Worm (Caenorhabditis elegans) whole organism, late embryonic: ENCODE measurements around the gene cya-1.

Source experiments
- C38D4.7 ChIP-seq: fragments of 200-800 bp; sonication (Bioruptor generic); optimal IDR thresholded peaks from 2 replicates; lab custom pipeline; 2018; ENCODE audit warnings: mild to moderate bottlenecking, missing genetic modification characterization, moderate library complexity, missing compliant biosample characterization
- F13H6.1 ChIP-seq: sonication (generic microtip); optimal IDR thresholded peaks from 2 replicates; lab custom pipeline; 2016; ENCODE audit warnings: missing genetic modification characterization, missing compliant biosample characterization
- T23F11.4 ChIP-seq: fragments of 200-800 bp; sonication (Bioruptor generic); optimal IDR thresholded peaks from 2 replicates; lab custom pipeline; 2018; ENCODE audit warnings: mild to moderate bottlenecking, missing genetic modification characterization, missing compliant biosample characterization
- ahr-1 ChIP-seq: sonication (generic microtip); optimal IDR thresholded peaks from 2 replicates; lab custom pipeline; 2016; ENCODE audit warnings: missing genetic modification characterization, missing compliant biosample characterization
- ceh-14 ChIP-seq: sonication (generic microtip); optimal IDR thresholded peaks from 2 replicates; lab custom pipeline; 2016; ENCODE audit warnings: missing genotype, missing genetic modification characterization, missing compliant biosample characterization
- ceh-18 ChIP-seq: sonication (generic microtip); optimal IDR thresholded peaks from 2 replicates; lab custom pipeline; 2016; ENCODE audit warnings: missing genetic modification characterization, missing compliant biosample characterization
- ceh-19 ChIP-seq: fragments of 200-800 bp; sonication (Bioruptor generic); optimal IDR thresholded peaks from 2 replicates; lab custom pipeline; 2018; ENCODE audit warnings: mild to moderate bottlenecking, missing genetic modification characterization, missing compliant biosample characterization
- ceh-22 ChIP-seq: sonication (generic microtip); optimal IDR thresholded peaks from 2 replicates; lab custom pipeline; 2017; ENCODE audit warnings: missing biosample characterization, missing genetic modification characterization
- ceh-24 ChIP-seq: sonication (generic microtip); optimal IDR thresholded peaks from 2 replicates; lab custom pipeline; 2016; ENCODE audit warnings: mild to moderate bottlenecking, missing genetic modification characterization, missing compliant biosample characterization
- ceh-34 ChIP-seq: sonication (generic microtip); optimal IDR thresholded peaks from 2 replicates; lab custom pipeline; 2016; ENCODE audit warnings: mild to moderate bottlenecking, missing genetic modification characterization, missing compliant biosample characterization
- ceh-45 ChIP-seq: fragments of 200-800 bp; sonication (Bioruptor generic); IDR thresholded peaks from 2 replicates; pipeline ENCODE4 v1.3.6; 2022; ENCODE audit warnings: missing genetic modification reagents, missing genetic modification characterization, missing compliant biosample characterization
- ceh-48 ChIP-seq: sonication (generic microtip); optimal IDR thresholded peaks from 2 replicates; lab custom pipeline; 2016; ENCODE audit warnings: missing genetic modification characterization, inconsistent platforms, missing compliant biosample characterization
- che-1 ChIP-seq: sonication (generic microtip); optimal IDR thresholded peaks from 2 replicates; lab custom pipeline; 2016; ENCODE audit warnings: mild to moderate bottlenecking, missing genetic modification characterization, missing compliant biosample characterization
- dmd-4 ChIP-seq: sonication (generic microtip); optimal IDR thresholded peaks from 2 replicates; lab custom pipeline; 2016; ENCODE audit warnings: borderline replicate concordance, missing genetic modification characterization, missing compliant biosample characterization
- eyg-1 ChIP-seq: sonication (generic microtip); optimal IDR thresholded peaks from 2 replicates; lab custom pipeline; 2016; ENCODE audit warnings: missing genotype, missing genetic modification characterization, missing compliant biosample characterization
- fkh-10 ChIP-seq: fragments of 150-350 bp; optimal IDR thresholded peaks from 2 replicates; lab custom pipeline; 2014; ENCODE audit warnings: missing biosample characterization, missing genetic modification reagents, missing genetic modification characterization
- gmeb-2 ChIP-seq: sonication (generic microtip); optimal IDR thresholded peaks from 2 replicates; lab custom pipeline; 2016; ENCODE audit warnings: missing genetic modification characterization, inconsistent platforms, missing compliant biosample characterization
- hlh-30 ChIP-seq: sonication (generic microtip); optimal IDR thresholded peaks from 2 replicates; lab custom pipeline; 2017; ENCODE audit warnings: antibody characterized with exemption, missing genetic modification characterization, missing compliant biosample characterization; ENCODE audit not compliant: insufficient read depth
- hlh-6 ChIP-seq: sonication (generic microtip); optimal IDR thresholded peaks from 2 replicates; lab custom pipeline; 2016; ENCODE audit warnings: missing genotype, missing genetic modification characterization, missing compliant biosample characterization
- hlh-8 ChIP-seq: sonication (generic microtip); optimal IDR thresholded peaks from 2 replicates; lab custom pipeline; 2016; ENCODE audit warnings: missing genotype, missing genetic modification characterization, missing compliant biosample characterization
- lim-6 ChIP-seq: sonication (generic microtip); optimal IDR thresholded peaks from 2 replicates; lab custom pipeline; 2016; ENCODE audit warnings: missing genetic modification characterization, missing compliant biosample characterization
- lin-11 ChIP-seq: fragments of 200-800 bp; sonication (Bioruptor generic); optimal IDR thresholded peaks from 2 replicates; lab custom pipeline; 2018; ENCODE audit warnings: mild to moderate bottlenecking, missing genetic modification characterization, missing compliant biosample characterization
- madf-2 ChIP-seq: sonication (generic microtip); optimal IDR thresholded peaks from 2 replicates; lab custom pipeline; 2017; ENCODE audit warnings: missing genetic modification characterization, missing compliant biosample characterization
- nfya-1 ChIP-seq: sonication (generic microtip); optimal IDR thresholded peaks from 2 replicates; lab custom pipeline; 2017; ENCODE audit warnings: missing genetic modification characterization, mild to moderate bottlenecking, missing compliant biosample characterization, antibody characterized with exemption, moderate library complexity
- nhr-11 ChIP-seq: fragments of 150-350 bp; optimal IDR thresholded peaks from 2 replicates; lab custom pipeline; 2014; ENCODE audit warnings: missing biosample characterization, missing genetic modification characterization
- npax-4 ChIP-seq: sonication (generic microtip); optimal IDR thresholded peaks from 2 replicates; lab custom pipeline; 2016; ENCODE audit warnings: missing genetic modification characterization, missing compliant biosample characterization
- odd-2 ChIP-seq: sonication (generic microtip); optimal IDR thresholded peaks from 2 replicates; lab custom pipeline; 2017; ENCODE audit warnings: antibody characterized with exemption, mild to moderate bottlenecking, missing genetic modification characterization, missing compliant biosample characterization
- pat-9 ChIP-seq: fragments of 200-800 bp; sonication (Bioruptor generic); optimal IDR thresholded peaks from 2 replicates; lab custom pipeline; 2018; ENCODE audit warnings: mild to moderate bottlenecking, missing genetic modification characterization, moderate library complexity, missing compliant biosample characterization
- pha-2 ChIP-seq: sonication (generic microtip); optimal IDR thresholded peaks from 2 replicates; lab custom pipeline; 2017; ENCODE audit warnings: mild to moderate bottlenecking, missing genetic modification characterization, missing compliant biosample characterization
- pqm-1 ChIP-seq: sonication (generic microtip); optimal IDR thresholded peaks from 2 replicates; lab custom pipeline; 2016; ENCODE audit warnings: missing genetic modification characterization, missing compliant biosample characterization
- pros-1 ChIP-seq: fragments of 150-350 bp; optimal IDR thresholded peaks from 2 replicates; lab custom pipeline; 2014; ENCODE audit warnings: missing biosample characterization, missing genetic modification reagents, missing genetic modification characterization
- rnt-1 ChIP-seq: sonication (generic microtip); optimal IDR thresholded peaks from 2 replicates; lab custom pipeline; 2016; ENCODE audit warnings: missing genetic modification characterization, missing compliant biosample characterization
- tbx-2 ChIP-seq: sonication (generic microtip); optimal IDR thresholded peaks from 2 replicates; lab custom pipeline; 2016; ENCODE audit warnings: missing genetic modification characterization, missing compliant biosample characterization
- unc-42 ChIP-seq: sonication (generic microtip); optimal IDR thresholded peaks from 2 replicates; lab custom pipeline; 2016; ENCODE audit warnings: missing genotype, missing genetic modification characterization, missing compliant biosample characterization
- unc-55 ChIP-seq: sonication (generic microtip); optimal IDR thresholded peaks from 2 replicates; lab custom pipeline; 2017; ENCODE audit warnings: missing biosample characterization, missing genetic modification reagents, missing genetic modification characterization
- unc-86 ChIP-seq: sonication (generic microtip); optimal IDR thresholded peaks from 2 replicates; lab custom pipeline; 2016; ENCODE audit warnings: missing genetic modification characterization, missing compliant biosample characterization
- zip-5 ChIP-seq: sonication (generic microtip); optimal IDR thresholded peaks from 2 replicates; lab custom pipeline; 2016; ENCODE audit warnings: missing genetic modification characterization, missing compliant biosample characterization
- ztf-16 ChIP-seq: sonication (generic microtip); optimal IDR thresholded peaks from 2 replicates; lab custom pipeline; 2017; ENCODE audit warnings: missing genetic modification characterization, missing compliant biosample characterization

Gene cya-1

DNA sequence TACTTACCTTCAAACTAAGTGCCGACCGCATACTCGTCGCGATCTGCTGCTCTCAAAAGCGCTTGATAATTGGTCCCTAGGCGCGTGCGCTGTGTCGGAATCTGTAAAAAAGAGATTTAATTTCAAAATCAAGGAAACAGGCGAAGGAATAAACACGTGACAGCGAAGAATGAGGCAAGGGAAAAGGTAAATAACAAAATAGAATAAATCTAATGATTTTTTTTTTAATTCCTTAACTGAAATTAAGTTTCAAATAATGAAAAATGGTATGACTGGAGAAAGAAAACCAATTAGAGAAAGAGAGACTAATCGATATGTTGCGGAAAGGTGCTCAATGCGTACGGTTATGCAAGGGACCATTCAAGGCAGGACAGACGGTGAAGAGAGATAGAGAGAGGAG lies at the start of gene cya-1:
TSS of gene cya-1 (minus strand) at position 101 of the 400 bp plus-strand sequence.
- TF ChIP-seq che-1 (tag; lab: Kevin White, UChicago) (no peak), unc-42 (tag; lab: Kevin White, UChicago) (no peak), F13H6.1 (tag; lab: Kevin White, UChicago) (no peak), nfya-1 (tag; lab: Kevin White, UChicago) (no peak), ztf-16 (no peak), ceh-19 (no peak)

DNA sequence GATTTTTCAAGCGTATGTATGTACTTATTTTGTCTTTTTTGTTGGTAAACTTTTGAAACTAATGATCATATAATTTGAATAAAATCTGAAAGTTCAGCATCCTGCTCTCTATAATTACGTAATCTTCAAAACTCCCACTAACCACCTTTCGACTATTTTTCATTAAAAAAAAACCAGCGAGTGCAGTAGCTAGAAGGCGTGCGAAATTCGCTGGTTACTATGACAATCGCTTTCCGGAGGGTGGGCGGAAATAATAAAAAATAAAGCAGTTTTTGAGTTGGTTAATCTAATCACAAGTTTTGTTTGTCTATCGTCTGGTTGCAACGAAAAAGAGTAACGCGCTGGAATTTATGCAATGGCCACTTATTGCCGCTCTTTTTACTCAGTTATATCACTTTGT lies 45.7 kb upstream of the cya-1 start, which contains the start of gene irld-34:
TSS of gene irld-34 (plus strand) at position 301 of the 400 bp plus-strand sequence.
- TF ChIP-seq pqm-1 (tag; lab: Kevin White, UChicago) (no peak), fkh-10 (GFP tag; lab: Kevin White, UChicago) (no peak), madf-2 (no peak), ceh-18 (tag; lab: Kevin White, UChicago) (no peak), ceh-34 (tag; lab: Kevin White, UChicago) (no peak), ceh-22 (tag; lab: Kevin White, UChicago) (no peak), ceh-24 (tag; lab: Kevin White, UChicago) (no peak), rnt-1 (tag; lab: Kevin White, UChicago) (no peak), ceh-48 (no peak), odd-2 (tag; lab: Kevin White, UChicago) (no peak), pros-1 (tag; lab: Kevin White, UChicago) (no peak), lim-6 (tag; lab: Kevin White, UChicago) (no peak), dmd-4 (tag; lab: Kevin White, UChicago) (no peak), C38D4.7 (no peak), hlh-8 (tag; lab: Kevin White, UChicago) (no peak), unc-86 (tag; lab: Kevin White, UChicago) (no peak)

DNA sequence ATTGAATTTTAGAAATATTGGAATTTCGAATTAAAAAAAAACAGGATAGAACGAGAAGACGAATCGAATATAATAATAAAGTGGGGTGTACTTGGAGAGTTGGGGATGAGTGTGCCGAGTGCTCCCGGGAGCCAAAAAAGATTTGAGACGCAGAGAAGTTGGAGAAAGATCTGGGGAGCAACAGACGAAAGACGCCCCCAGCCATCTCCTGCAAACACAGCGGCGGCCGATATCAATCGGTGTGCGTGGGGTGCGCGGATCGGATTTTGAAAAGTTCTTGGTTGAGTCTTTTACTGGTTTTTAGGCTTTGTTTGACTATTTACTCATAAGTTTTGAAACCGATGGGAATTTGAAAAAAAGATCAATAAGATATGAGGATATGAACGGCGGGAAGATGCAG lies 44.7 kb upstream of the cya-1 start, which contains the start of gene nhl-1:
TSS of gene nhl-1 (minus strand) at position 101 of the 400 bp plus-strand sequence.
- TF ChIP-seq ceh-34 (tag; lab: Kevin White, UChicago), result no peak
- TF ChIP-seq eyg-1 (tag; lab: Kevin White, UChicago), result no peak
- no peak for TF ChIP-seq nhr-11
- no peak for TF ChIP-seq dmd-4 (tag; lab: Kevin White, UChicago)
- TF ChIP-seq ahr-1 (tag; lab: Kevin White, UChicago), result no peak
- no peak for TF ChIP-seq hlh-30
- TF ChIP-seq npax-4 (tag; lab: Kevin White, UChicago), result no peak
- TF ChIP-seq lin-11 (tag; lab: Kevin White, UChicago), result no peak
- no peak for TF ChIP-seq zip-5
- TF ChIP-seq madf-2, result no peak
- no peak for TF ChIP-seq ceh-22 (tag; lab: Kevin White, UChicago)
- no peak for TF ChIP-seq ceh-45
- TF ChIP-seq C38D4.7, result no peak
- TF ChIP-seq pat-9, result no peak
- TF ChIP-seq unc-86 (tag; lab: Kevin White, UChicago), result no peak
- no peak for TF ChIP-seq F13H6.1 (tag; lab: Kevin White, UChicago)
- TF ChIP-seq unc-55 (GFP tag; lab: Kevin White, UChicago), result no peak
- no peak for TF ChIP-seq T23F11.4 (GFP tag; lab: Kevin White, UChicago)
- TF ChIP-seq pha-2 (tag; lab: Kevin White, UChicago), result no peak

DNA sequence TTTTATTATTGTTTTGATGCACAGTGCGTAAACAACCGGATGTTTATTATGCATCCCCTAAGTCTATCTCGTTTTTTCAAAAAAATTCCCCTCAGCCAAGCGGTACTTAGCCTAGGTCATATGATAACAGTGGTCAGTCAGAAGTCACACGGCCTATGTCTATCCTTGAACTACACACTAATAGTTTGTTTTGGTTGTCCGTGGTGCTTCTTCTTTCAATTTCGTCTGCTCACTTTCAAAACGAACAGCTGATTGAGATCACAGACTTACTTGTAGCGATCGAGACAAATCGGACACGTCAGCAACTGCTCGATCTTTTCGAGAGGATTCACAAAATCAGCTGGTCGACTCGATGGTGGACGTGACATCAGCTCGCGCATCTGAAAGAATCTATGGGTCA lies 43.9 kb upstream of the cya-1 start:
- TF ChIP-seq tbx-2 (tag; lab: Kevin White, UChicago) (no peak), pat-9 (no peak), gmeb-2 (tag; lab: Kevin White, UChicago) (no peak), hlh-6 (tag; lab: Kevin White, UChicago) (no peak), pqm-1 (tag; lab: Kevin White, UChicago) (no peak), C38D4.7 (no peak), unc-55 (GFP tag; lab: Kevin White, UChicago) (no peak), ceh-14 (no peak), ztf-16 (no peak)
